Worm (Caenorhabditis elegans) whole organism, late embryonic: ENCODE results near the gene R13A5.7.

Experiments used
- C38D4.7 ChIP-seq: fragments of 200-800 bp; sonication (Bioruptor generic); optimal IDR thresholded peaks from 2 replicates; lab custom pipeline; 2018; ENCODE audit warnings: mild to moderate bottlenecking, missing genetic modification characterization, moderate library complexity, missing compliant biosample characterization
- F13H6.1 ChIP-seq: sonication (generic microtip); optimal IDR thresholded peaks from 2 replicates; lab custom pipeline; 2016; ENCODE audit warnings: missing genetic modification characterization, missing compliant biosample characterization
- K02D7.2 ChIP-seq: sonication (generic microtip); optimal IDR thresholded peaks from 2 replicates; lab custom pipeline; 2017; ENCODE audit warnings: mild to moderate bottlenecking, missing genetic modification characterization, missing compliant biosample characterization
- K09A11.1 ChIP-seq: sonication (generic microtip); optimal IDR thresholded peaks from 2 replicates; lab custom pipeline; 2017; ENCODE audit warnings: antibody characterized with exemption, mild to moderate bottlenecking, missing genetic modification characterization, missing compliant biosample characterization; ENCODE audit not compliant: insufficient read depth
- T23F11.4 ChIP-seq: fragments of 200-800 bp; sonication (Bioruptor generic); optimal IDR thresholded peaks from 2 replicates; lab custom pipeline; 2018; ENCODE audit warnings: mild to moderate bottlenecking, missing genetic modification characterization, missing compliant biosample characterization
- ama-1 ChIP-seq: fragments of 150-350 bp; optimal IDR thresholded peaks from 2 replicates; lab custom pipeline; 2014
- ceh-14 ChIP-seq: sonication (generic microtip); optimal IDR thresholded peaks from 2 replicates; lab custom pipeline; 2016; ENCODE audit warnings: missing genotype, missing genetic modification characterization, missing compliant biosample characterization
- ceh-19 ChIP-seq: fragments of 200-800 bp; sonication (Bioruptor generic); optimal IDR thresholded peaks from 2 replicates; lab custom pipeline; 2018; ENCODE audit warnings: mild to moderate bottlenecking, missing genetic modification characterization, missing compliant biosample characterization
- ceh-2 ChIP-seq: sonication (generic microtip); optimal IDR thresholded peaks from 2 replicates; lab custom pipeline; 2016; ENCODE audit warnings: missing genotype, missing genetic modification characterization, missing compliant biosample characterization
- ceh-22 ChIP-seq: sonication (generic microtip); optimal IDR thresholded peaks from 2 replicates; lab custom pipeline; 2017; ENCODE audit warnings: missing biosample characterization, missing genetic modification characterization
- ceh-31 ChIP-seq: sonication (generic microtip); optimal IDR thresholded peaks from 2 replicates; lab custom pipeline; 2016; ENCODE audit warnings: missing genetic modification characterization, missing compliant biosample characterization
- ceh-45 ChIP-seq: fragments of 200-800 bp; sonication (Bioruptor generic); IDR thresholded peaks from 2 replicates; pipeline ENCODE4 v1.3.6; 2022; ENCODE audit warnings: missing genetic modification reagents, missing genetic modification characterization, missing compliant biosample characterization
- ceh-9 ChIP-seq: sonication (generic microtip); optimal IDR thresholded peaks from 2 replicates; lab custom pipeline; 2016; ENCODE audit warnings: mild to moderate bottlenecking, missing genetic modification characterization, inconsistent platforms, missing compliant biosample characterization
- che-1 ChIP-seq: sonication (generic microtip); optimal IDR thresholded peaks from 2 replicates; lab custom pipeline; 2016; ENCODE audit warnings: mild to moderate bottlenecking, missing genetic modification characterization, missing compliant biosample characterization
- dve-1 ChIP-seq: sonication (generic microtip); optimal IDR thresholded peaks from 2 replicates; lab custom pipeline; 2017; ENCODE audit warnings: antibody characterized with exemption, mild to moderate bottlenecking, missing genetic modification characterization, missing compliant biosample characterization
- elt-4 ChIP-seq: sonication (generic microtip); optimal IDR thresholded peaks from 2 replicates; lab custom pipeline; 2016; ENCODE audit warnings: missing genetic modification characterization, missing compliant biosample characterization
- ets-4 ChIP-seq: sonication (generic microtip); optimal IDR thresholded peaks from 2 replicates; lab custom pipeline; 2016; ENCODE audit warnings: missing genetic modification characterization, missing compliant biosample characterization
- fkh-6 ChIP-seq: sonication (generic microtip); optimal IDR thresholded peaks from 2 replicates; lab custom pipeline; 2016; ENCODE audit warnings: missing genetic modification characterization, missing compliant biosample characterization
- gmeb-2 ChIP-seq: sonication (generic microtip); optimal IDR thresholded peaks from 2 replicates; lab custom pipeline; 2016; ENCODE audit warnings: missing genetic modification characterization, inconsistent platforms, missing compliant biosample characterization
- hlh-6 ChIP-seq: sonication (generic microtip); optimal IDR thresholded peaks from 2 replicates; lab custom pipeline; 2016; ENCODE audit warnings: missing genotype, missing genetic modification characterization, missing compliant biosample characterization
- lim-6 ChIP-seq: sonication (generic microtip); optimal IDR thresholded peaks from 2 replicates; lab custom pipeline; 2016; ENCODE audit warnings: missing genetic modification characterization, missing compliant biosample characterization
- mec-3 ChIP-seq: sonication (generic microtip); optimal IDR thresholded peaks from 2 replicates; lab custom pipeline; 2016; ENCODE audit warnings: borderline replicate concordance, missing genetic modification characterization, missing compliant biosample characterization
- nfya-1 ChIP-seq: sonication (generic microtip); optimal IDR thresholded peaks from 2 replicates; lab custom pipeline; 2017; ENCODE audit warnings: missing genetic modification characterization, mild to moderate bottlenecking, missing compliant biosample characterization, antibody characterized with exemption, moderate library complexity
- nhr-11 ChIP-seq: fragments of 150-350 bp; optimal IDR thresholded peaks from 2 replicates; lab custom pipeline; 2014; ENCODE audit warnings: missing biosample characterization, missing genetic modification characterization
- pat-9 ChIP-seq: fragments of 200-800 bp; sonication (Bioruptor generic); optimal IDR thresholded peaks from 2 replicates; lab custom pipeline; 2018; ENCODE audit warnings: mild to moderate bottlenecking, missing genetic modification characterization, moderate library complexity, missing compliant biosample characterization
- pax-1 ChIP-seq: fragments of 150-350 bp; optimal IDR thresholded peaks from 2 replicates; lab custom pipeline; 2014; ENCODE audit warnings: missing biosample characterization, missing genetic modification characterization
- pha-2 ChIP-seq: sonication (generic microtip); optimal IDR thresholded peaks from 2 replicates; lab custom pipeline; 2017; ENCODE audit warnings: mild to moderate bottlenecking, missing genetic modification characterization, missing compliant biosample characterization
- rnt-1 ChIP-seq: sonication (generic microtip); optimal IDR thresholded peaks from 2 replicates; lab custom pipeline; 2016; ENCODE audit warnings: missing genetic modification characterization, missing compliant biosample characterization
- sdc-2 ChIP-seq: sonication (generic microtip); optimal IDR thresholded peaks from 2 replicates; lab custom pipeline; 2016; ENCODE audit warnings: missing genotype, missing genetic modification characterization, missing compliant biosample characterization
- sox-4 ChIP-seq: sonication (generic microtip); optimal IDR thresholded peaks from 2 replicates; lab custom pipeline; 2017; ENCODE audit warnings: mild to moderate bottlenecking, missing genetic modification characterization, inconsistent platforms, missing compliant biosample characterization
- syd-9 ChIP-seq: sonication (generic microtip); optimal IDR thresholded peaks from 2 replicates; lab custom pipeline; 2016; ENCODE audit warnings: mild to moderate bottlenecking, missing genetic modification characterization, moderate library complexity, missing compliant biosample characterization
- tbx-2 ChIP-seq: sonication (generic microtip); optimal IDR thresholded peaks from 2 replicates; lab custom pipeline; 2016; ENCODE audit warnings: missing genetic modification characterization, missing compliant biosample characterization
- ttx-3 ChIP-seq: sonication (generic microtip); optimal IDR thresholded peaks from 2 replicates; lab custom pipeline; 2016; ENCODE audit warnings: missing genetic modification reagents, missing genetic modification characterization, missing compliant biosample characterization
- unc-3 ChIP-seq, 2 experiments: fragments of 200-800 bp in 1 of 2; sonication (Bioruptor generic) in 1 of 2; sonication (generic microtip) in 1 of 2; conservative IDR thresholded peaks in 1 of 2; optimal IDR thresholded peaks in 1 of 2; 2 replicates each; pipeline versions ENCODE4 v1.3.6 to Lab custom; 2016 to 2022; ENCODE audit warnings: missing compliant biosample characterization in 2 of 2, missing genetic modification characterization in 2 of 2, missing genetic modification reagents in 1 of 2
- unc-42 ChIP-seq: sonication (generic microtip); optimal IDR thresholded peaks from 2 replicates; lab custom pipeline; 2016; ENCODE audit warnings: missing genotype, missing genetic modification characterization, missing compliant biosample characterization
- zip-5 ChIP-seq: sonication (generic microtip); optimal IDR thresholded peaks from 2 replicates; lab custom pipeline; 2016; ENCODE audit warnings: missing genetic modification characterization, missing compliant biosample characterization
- ztf-16 ChIP-seq: sonication (generic microtip); optimal IDR thresholded peaks from 2 replicates; lab custom pipeline; 2017; ENCODE audit warnings: missing genetic modification characterization, missing compliant biosample characterization

R13A5.7 gene

DNA sequence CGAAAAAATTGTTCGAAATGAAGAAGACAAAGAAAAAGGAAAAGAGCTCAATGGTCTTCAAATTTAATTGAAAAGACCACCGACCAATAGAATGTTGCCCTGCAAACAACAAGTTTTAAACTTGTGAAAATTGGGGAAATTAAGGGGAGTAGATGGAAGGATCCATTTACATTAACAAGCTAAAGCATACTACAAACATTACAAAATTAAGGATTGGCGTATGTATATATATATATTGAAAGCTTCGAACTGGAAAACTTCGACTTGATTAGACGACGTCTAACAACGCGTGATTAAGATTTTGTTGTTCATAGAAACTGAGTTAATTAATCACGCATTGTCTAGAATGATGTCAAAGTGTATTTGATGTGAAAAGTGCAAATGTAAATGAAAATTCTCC is 18.3 kb upstream of the R13A5.7 start, which contains the start of gene R13A5.15:
Gene R13A5.15, minus strand, starts transcription at position 101 of the 400 bp plus-strand sequence.
- TF ChIP-seq C38D4.7 (GFP tag; lab: Kevin White, UChicago): no peak
- no peak for TF ChIP-seq unc-3 (GFP tag; conservative IDR thresholded peaks at IDR 0.05; lab: Robert Waterston, UW)
- no peak for TF ChIP-seq unc-3 (tag; optimal IDR thresholded peaks at IDR 0.05; lab: Kevin White, UChicago)
- no peak for TF ChIP-seq ztf-16 (tag; lab: Kevin White, UChicago)
- TF ChIP-seq ets-4 (tag; lab: Kevin White, UChicago): no peak
- no peak for TF ChIP-seq hlh-6 (tag; lab: Kevin White, UChicago)
- TF ChIP-seq ceh-19 (GFP tag; lab: Kevin White, UChicago): no peak
- TF ChIP-seq ceh-9: no peak
- no peak for TF ChIP-seq unc-42
- no peak for TF ChIP-seq K02D7.2 (tag; lab: Kevin White, UChicago)
- TF ChIP-seq pat-9 (tag; lab: Kevin White, UChicago): no peak
- no peak for TF ChIP-seq sdc-2 (tag; lab: Kevin White, UChicago)
- TF ChIP-seq lim-6 (tag; lab: Kevin White, UChicago): no peak
- no peak for TF ChIP-seq elt-4 (tag; lab: Kevin White, UChicago)
- TF ChIP-seq fkh-6 (tag; lab: Kevin White, UChicago): no peak
- TF ChIP-seq zip-5 (tag; lab: Kevin White, UChicago): no peak
- TF ChIP-seq nfya-1: no peak
- no peak for TF ChIP-seq ceh-22 (tag; lab: Kevin White, UChicago)
- no peak for TF ChIP-seq pax-1
- TF ChIP-seq K09A11.1 (tag; lab: Kevin White, UChicago): no peak

DNA sequence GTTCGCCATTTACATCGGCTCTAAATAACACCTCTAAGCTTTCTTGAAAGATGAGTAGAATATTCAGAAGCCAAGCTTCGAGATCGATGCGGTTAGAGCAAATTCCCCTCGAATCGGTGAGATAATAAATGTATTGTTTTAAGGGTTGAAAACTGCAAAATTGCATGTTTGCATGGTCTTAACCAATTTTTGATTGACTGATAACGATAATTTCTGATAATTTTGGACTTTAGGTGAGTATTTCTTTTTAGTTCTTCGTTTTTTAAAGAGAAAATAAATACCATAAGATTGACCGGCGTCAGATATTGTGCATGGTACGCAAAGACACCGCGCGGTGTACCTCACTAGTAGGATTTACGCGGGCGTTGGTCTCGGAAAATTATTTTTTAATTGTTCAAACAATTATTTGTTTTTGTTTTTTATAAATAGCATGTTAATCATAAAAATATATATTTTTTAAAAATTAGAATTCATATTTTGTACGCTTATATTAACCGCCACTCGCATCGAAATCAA is 14.3 kb upstream of the R13A5.7 start, which contains the start of gene cup-5:
Gene cup-5, plus strand, starts transcription at position 51 of the 516 bp plus-strand sequence.
- no peak for TF ChIP-seq K09A11.1 (tag; lab: Kevin White, UChicago)
- TF ChIP-seq pha-2 (tag; lab: Kevin White, UChicago): no peak
- no peak for TF ChIP-seq K02D7.2 (tag; lab: Kevin White, UChicago)
- TF ChIP-seq che-1 (tag; lab: Kevin White, UChicago): no peak
- TF ChIP-seq rnt-1 (tag; lab: Kevin White, UChicago): no peak
- no peak for TF ChIP-seq ceh-31 (tag; lab: Kevin White, UChicago)
- TF ChIP-seq syd-9: no peak
- no peak for TF ChIP-seq sox-4
- no peak for TF ChIP-seq ceh-45 (GFP tag; lab: Robert Waterston, UW)
- TF ChIP-seq ttx-3 (tag; lab: Kevin White, UChicago): no peak

DNA sequence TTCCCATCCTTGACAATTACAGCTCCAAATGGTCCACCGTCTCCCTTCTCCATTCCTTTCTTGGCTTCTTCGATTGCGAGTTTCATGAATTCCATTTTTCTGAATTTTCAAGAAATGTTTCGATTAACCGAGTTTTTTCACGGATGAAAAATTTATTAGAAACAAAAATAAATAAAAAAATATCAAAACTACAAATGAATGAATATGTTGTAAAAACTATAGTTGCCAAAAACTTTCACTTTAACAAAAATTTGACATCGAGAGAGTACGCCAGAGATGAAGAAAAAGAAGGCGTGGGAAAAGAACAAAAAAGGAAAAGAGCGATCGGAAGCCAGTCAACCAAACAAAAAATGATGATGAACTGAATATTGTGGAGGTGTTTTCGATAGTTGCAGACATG is 13.0 kb upstream of the R13A5.7 start, which contains the start of gene R13A5.10:
Gene R13A5.10, minus strand, starts transcription at position 101 of the 400 bp plus-strand sequence.
- TF ChIP-seq ama-1 (lab: Kevin White, UChicago): no peak
- no peak for TF ChIP-seq F13H6.1
- TF ChIP-seq dve-1 (tag; lab: Kevin White, UChicago): no peak
- TF ChIP-seq tbx-2 (tag; lab: Kevin White, UChicago): no peak
- no peak for TF ChIP-seq nhr-11 (tag; lab: Kevin White, UChicago)
- no peak for TF ChIP-seq ceh-9
- no peak for TF ChIP-seq elt-4 (tag; lab: Kevin White, UChicago)
- TF ChIP-seq T23F11.4 (GFP tag; lab: Kevin White, UChicago): no peak
- TF ChIP-seq ceh-2 (tag; lab: Kevin White, UChicago): no peak
- no peak for TF ChIP-seq K09A11.1 (tag; lab: Kevin White, UChicago)
- TF ChIP-seq ceh-14 (tag; lab: Kevin White, UChicago): no peak
- no peak for TF ChIP-seq gmeb-2
- no peak for TF ChIP-seq pha-2 (tag; lab: Kevin White, UChicago)
- TF ChIP-seq sdc-2 (tag; lab: Kevin White, UChicago): no peak
- TF ChIP-seq mec-3 (tag; lab: Kevin White, UChicago): no peak
- no peak for TF ChIP-seq lim-6 (tag; lab: Kevin White, UChicago)
